Worm (Caenorhabditis elegans): Measurements from ENCODE around the gene perm-1.

DNA sequence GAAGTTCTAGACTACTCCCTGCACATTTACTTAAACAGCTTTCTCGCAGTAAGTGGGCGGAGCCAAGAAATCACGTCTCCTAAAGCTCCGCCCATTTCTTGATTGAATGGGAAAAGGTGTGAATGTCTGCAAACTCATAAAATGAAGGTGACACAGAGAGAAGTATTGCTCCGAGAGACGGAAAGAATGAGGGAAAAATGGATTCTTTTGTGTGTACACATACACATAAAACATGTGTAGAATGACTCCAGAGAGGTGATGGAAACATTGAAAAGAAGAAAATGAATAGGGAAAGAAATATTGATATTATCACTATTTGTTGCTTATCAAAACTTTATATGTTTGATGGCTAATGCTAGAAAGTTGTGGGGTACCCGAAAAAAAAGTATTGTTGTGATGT is 29.1 kb upstream of the perm-1 start:
- TF ChIP-seq ama-1 (optimal IDR thresholded peaks at IDR 0.05) (no peak), mdl-1 (tag; optimal IDR thresholded peaks at IDR 0.05) (no peak), unc-62 (GFP tag; optimal IDR thresholded peaks at IDR 0.05) (no peak), nhr-12 (tag; optimal IDR thresholded peaks at IDR 0.05) (no peak), R02D3.7 (tag; optimal IDR thresholded peaks at IDR 0.05) (no peak)
